Worm (Caenorhabditis elegans) whole organism, L3 larva: Measurements from ENCODE around the gene ceh-62.

Source experiments
- R02D3.7 ChIP-seq: fragments of 150-350 bp; optimal IDR thresholded peaks from 2 replicates; lab custom pipeline; 2014; ENCODE audit warnings: missing biosample characterization, missing genetic modification characterization
- ZK546.5 ChIP-seq: sonication (generic microtip); optimal IDR thresholded peaks from 2 replicates; lab custom pipeline; 2017; ENCODE audit warnings: missing biosample characterization, missing genetic modification characterization
- aly-2 ChIP-seq: fragments of 150-350 bp; optimal IDR thresholded peaks from 2 replicates; lab custom pipeline; 2014; ENCODE audit warnings: missing biosample characterization, missing genetic modification characterization
- ama-1 ChIP-seq: fragments of 150-350 bp; optimal IDR thresholded peaks from 2 replicates; lab custom pipeline; 2018
- ceh-16 ChIP-seq: sonication (generic microtip); optimal IDR thresholded peaks from 2 replicates; lab custom pipeline; 2017; ENCODE audit warnings: missing biosample characterization, missing genetic modification characterization
- ceh-28 ChIP-seq: fragments of 150-350 bp; optimal IDR thresholded peaks from 2 replicates; lab custom pipeline; 2014; ENCODE audit warnings: missing biosample characterization, missing genetic modification reagents, missing genetic modification characterization
- ceh-82 ChIP-seq: fragments of 150-350 bp; optimal IDR thresholded peaks from 2 replicates; lab custom pipeline; 2014; ENCODE audit warnings: missing biosample characterization, missing genetic modification characterization
- ceh-9 ChIP-seq: sonication (generic microtip); optimal IDR thresholded peaks from 2 replicates; lab custom pipeline; 2018; ENCODE audit warnings: missing biosample characterization, missing genetic modification characterization
- daf-12 ChIP-seq: fragments of 150-350 bp; optimal IDR thresholded peaks from 2 replicates; lab custom pipeline; 2014; ENCODE audit warnings: missing biosample characterization, missing genetic modification reagents, missing genetic modification characterization
- elt-1 ChIP-seq: fragments of 150-350 bp; optimal IDR thresholded peaks from 2 replicates; lab custom pipeline; 2014; ENCODE audit warnings: missing biosample characterization, missing genetic modification characterization
- elt-2 ChIP-seq: sonication (generic microtip); optimal IDR thresholded peaks from 2 replicates; lab custom pipeline; 2016; ENCODE audit warnings: missing genetic modification reagents, mild to moderate bottlenecking, missing genetic modification characterization, missing compliant biosample characterization
- elt-3 ChIP-seq, 3 experiments: fragments of 150-350 bp in 1 of 3; sonication (generic microtip) in 2 of 3; optimal IDR thresholded peaks; 2 replicates in 2 of 3; 4 replicates in 1 of 3; lab custom pipeline; 2014 to 2017; ENCODE audit warnings: missing biosample characterization in 3 of 3, missing genetic modification characterization in 3 of 3
- eor-1 ChIP-seq, 2 experiments: fragments of 150-350 bp; optimal IDR thresholded peaks; 2 replicates each; lab custom pipeline; 2014 to 2018; ENCODE audit warnings: missing biosample characterization in 2 of 2, missing genetic modification characterization in 2 of 2
- fkh-10 ChIP-seq: sonication (generic microtip); optimal IDR thresholded peaks from 2 replicates; lab custom pipeline; 2017; ENCODE audit warnings: missing biosample characterization, missing genetic modification reagents, missing genetic modification characterization
- fkh-2 ChIP-seq: fragments of 150-350 bp; optimal IDR thresholded peaks from 2 replicates; lab custom pipeline; 2014; ENCODE audit warnings: missing biosample characterization, missing genetic modification reagents, missing genetic modification characterization
- fos-1 ChIP-seq: fragments of 150-350 bp; optimal IDR thresholded peaks from 2 replicates; lab custom pipeline; 2014; ENCODE audit warnings: missing biosample characterization, missing genetic modification characterization
- hmg-11 ChIP-seq: sonication (generic microtip); optimal IDR thresholded peaks from 2 replicates; lab custom pipeline; 2016; ENCODE audit warnings: missing genetic modification characterization, missing compliant biosample characterization
- jun-1 ChIP-seq: fragments of 150-350 bp; optimal IDR thresholded peaks from 2 replicates; lab custom pipeline; 2014; ENCODE audit warnings: missing biosample characterization, missing genetic modification reagents, missing genetic modification characterization
- lin-15B ChIP-seq: fragments of 150-350 bp; optimal IDR thresholded peaks from 2 replicates; lab custom pipeline; 2014; ENCODE audit warnings: missing biosample characterization, missing genetic modification characterization
- lin-39 ChIP-seq: fragments of 150-350 bp; optimal IDR thresholded peaks from 2 replicates; lab custom pipeline; 2018; ENCODE audit warnings: missing biosample characterization, missing genetic modification reagents, missing genetic modification characterization
- lsy-12 ChIP-seq: sonication (generic microtip); optimal IDR thresholded peaks from 2 replicates; lab custom pipeline; 2016; ENCODE audit warnings: mild to moderate bottlenecking, missing genetic modification characterization, missing compliant biosample characterization
- mdl-1 ChIP-seq: fragments of 150-350 bp; optimal IDR thresholded peaks from 2 replicates; lab custom pipeline; 2014; ENCODE audit warnings: missing biosample characterization, missing genetic modification characterization
- mml-1 ChIP-seq: fragments of 150-350 bp; sonication (generic microtip); optimal IDR thresholded peaks from 3 replicates; lab custom pipeline; 2014; ENCODE audit warnings: missing biosample characterization, missing genetic modification characterization
- nfya-1 ChIP-seq: sonication (generic microtip); optimal IDR thresholded peaks from 2 replicates; lab custom pipeline; 2017; ENCODE audit warnings: missing genetic modification characterization, mild to moderate bottlenecking, missing compliant biosample characterization, antibody characterized with exemption, moderate library complexity; ENCODE audit not compliant: insufficient read depth
- nhr-11 ChIP-seq: fragments of 150-350 bp; optimal IDR thresholded peaks from 2 replicates; lab custom pipeline; 2014; ENCODE audit warnings: missing biosample characterization, missing genetic modification characterization
- nhr-12 ChIP-seq: fragments of 150-350 bp; optimal IDR thresholded peaks from 2 replicates; lab custom pipeline; 2014; ENCODE audit warnings: missing biosample characterization, missing genetic modification characterization
- nhr-23 ChIP-seq: fragments of 150-350 bp; optimal IDR thresholded peaks from 2 replicates; lab custom pipeline; 2014; ENCODE audit warnings: missing biosample characterization, missing genetic modification reagents, missing genetic modification characterization
- nhr-237 ChIP-seq: fragments of 150-350 bp; optimal IDR thresholded peaks from 2 replicates; lab custom pipeline; 2014; ENCODE audit warnings: missing biosample characterization, missing genetic modification characterization
- nhr-25 ChIP-seq: sonication (generic microtip); optimal IDR thresholded peaks from 2 replicates; lab custom pipeline; 2017; ENCODE audit warnings: missing biosample characterization, missing genetic modification characterization
- nhr-28 ChIP-seq: fragments of 150-350 bp; optimal IDR thresholded peaks from 2 replicates; lab custom pipeline; 2014; ENCODE audit warnings: missing biosample characterization, missing genetic modification characterization
- nhr-43 ChIP-seq: sonication (generic microtip); optimal IDR thresholded peaks from 2 replicates; lab custom pipeline; 2016; ENCODE audit warnings: mild to moderate bottlenecking, missing genetic modification characterization, missing compliant biosample characterization; ENCODE audit not compliant: poor library complexity, severe bottlenecking
- nhr-67 ChIP-seq: fragments of 150-350 bp; optimal IDR thresholded peaks from 2 replicates; lab custom pipeline; 2014; ENCODE audit warnings: missing biosample characterization, missing genetic modification characterization
- nhr-76 ChIP-seq: fragments of 150-350 bp; sonication (generic microtip); optimal IDR thresholded peaks from 5 replicates; lab custom pipeline; 2014; ENCODE audit warnings: missing biosample characterization, missing genetic modification characterization
- nhr-77 ChIP-seq: fragments of 150-350 bp; optimal IDR thresholded peaks from 2 replicates; lab custom pipeline; 2014; ENCODE audit warnings: missing biosample characterization, missing genetic modification characterization
- pha-4 ChIP-seq: fragments of 150-350 bp; optimal IDR thresholded peaks from 2 replicates; lab custom pipeline; 2014; ENCODE audit warnings: missing biosample characterization, missing genetic modification reagents, missing genetic modification characterization
- pqm-1 ChIP-seq: fragments of 150-350 bp; optimal IDR thresholded peaks from 2 replicates; lab custom pipeline; 2017; ENCODE audit warnings: missing biosample characterization, missing genetic modification characterization, inconsistent platforms
- sea-2 ChIP-seq: fragments of 150-350 bp; sonication (generic microtip); optimal IDR thresholded peaks from 4 replicates; lab custom pipeline; 2014; ENCODE audit warnings: missing biosample characterization, missing genetic modification reagents, missing genetic modification characterization
- skn-1 ChIP-seq: fragments of 150-350 bp; optimal IDR thresholded peaks from 2 replicates; lab custom pipeline; 2014; ENCODE audit warnings: missing biosample characterization, missing genetic modification characterization
- snpc-4 ChIP-seq: fragments of 150-350 bp; optimal IDR thresholded peaks from 2 replicates; lab custom pipeline; 2014; ENCODE audit warnings: missing biosample characterization, missing genetic modification characterization
- tbx-2 ChIP-seq: sonication (generic microtip); optimal IDR thresholded peaks from 2 replicates; lab custom pipeline; 2016; ENCODE audit warnings: mild to moderate bottlenecking, missing genetic modification characterization, missing compliant biosample characterization
- unc-62 ChIP-seq: fragments of 150-350 bp; sonication (generic microtip); optimal IDR thresholded peaks from 4 replicates; lab custom pipeline; 2014; ENCODE audit warnings: missing biosample characterization, missing genetic modification reagents, missing genetic modification characterization
- ztf-11 ChIP-seq: fragments of 150-350 bp; optimal IDR thresholded peaks from 2 replicates; lab custom pipeline; 2014; ENCODE audit warnings: missing biosample characterization, missing genetic modification characterization
- ztf-4 ChIP-seq: fragments of 150-350 bp; optimal IDR thresholded peaks from 2 replicates; lab custom pipeline; 2014; ENCODE audit warnings: missing biosample characterization, missing genetic modification characterization

ceh-62 gene

DNA sequence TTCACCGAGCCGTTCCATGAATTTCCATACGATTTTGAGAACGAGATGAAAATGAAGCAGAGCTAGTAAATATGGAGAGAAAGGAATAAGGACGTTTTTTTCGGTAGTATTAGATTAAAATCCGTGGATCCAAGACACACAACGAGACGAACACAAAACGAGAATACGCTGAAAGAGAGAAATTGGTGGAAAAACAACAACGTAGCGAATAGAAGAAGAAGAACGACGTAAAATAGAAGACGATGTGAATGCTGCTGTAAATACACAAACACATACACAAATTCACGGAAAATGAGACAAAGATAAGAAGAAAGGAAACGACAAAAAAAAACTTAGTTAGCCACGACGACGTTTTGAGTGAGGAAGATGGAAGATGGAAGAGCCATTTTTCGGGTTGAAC is 29.2 kb downstream of the ceh-62 start:
- no peak for TF ChIP-seq nhr-28 (tag; lab: Kevin White, UChicago)
- TF ChIP-seq mml-1 (tag; lab: Kevin White, UChicago): no peak
- no peak for TF ChIP-seq ceh-16 (tag; lab: Kevin White, UChicago)
- TF ChIP-seq ZK546.5: no peak
- no peak for TF ChIP-seq lin-39 (tag; lab: Kevin White, UChicago)
- TF ChIP-seq, all 47 proteins: peak for 0

DNA sequence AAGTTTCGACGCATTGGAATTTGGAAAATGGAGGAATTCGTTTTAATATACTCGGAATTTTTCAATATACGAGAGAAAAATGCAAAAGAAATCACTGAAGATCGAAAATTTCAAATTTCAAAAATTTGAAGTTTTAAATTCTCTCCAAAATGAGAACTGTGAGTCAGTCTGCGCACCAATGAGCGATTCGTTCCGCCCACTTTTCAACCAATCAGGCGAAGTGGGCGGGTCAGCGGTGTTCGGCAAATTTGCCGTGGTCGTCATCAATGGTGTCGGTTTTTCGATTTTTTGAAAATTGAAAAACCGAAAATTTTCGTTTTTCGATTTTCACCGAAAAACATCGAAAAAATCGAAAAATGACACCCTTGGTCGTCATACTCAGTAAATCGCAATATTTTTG is 33.0 kb downstream of the ceh-62 start:
- peak; percentile 73 for TF ChIP-seq nfya-1
- TF ChIP-seq nhr-23 (tag; lab: Kevin White, UChicago): no peak

DNA sequence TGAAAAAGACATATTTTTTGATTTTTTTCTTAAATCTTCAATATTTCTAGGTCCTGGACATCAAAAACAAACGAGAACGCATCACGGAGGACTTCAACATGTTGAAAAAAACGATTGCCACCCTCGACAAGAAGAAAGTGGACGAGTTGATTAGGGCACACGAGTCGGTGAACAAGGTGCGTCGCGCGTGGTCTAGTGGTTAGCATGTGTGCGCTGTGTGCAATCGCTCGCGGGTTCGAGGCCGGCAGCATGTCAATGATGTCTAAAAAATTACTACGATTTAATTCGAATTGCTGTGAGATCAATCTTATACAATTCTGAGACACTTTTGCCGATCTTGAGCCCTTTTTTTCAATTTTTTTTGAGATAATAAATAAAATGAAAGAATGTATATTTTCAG is 34.5 kb downstream of the ceh-62 start:
- TF ChIP-seq fos-1 (tag; lab: Kevin White, UChicago) (no peak), aly-2 (tag; lab: Kevin White, UChicago) (no peak), hmg-11 (tag; lab: Kevin White, UChicago) (peak; percentile 90), fkh-2 (tag; lab: Kevin White, UChicago) (no peak), sea-2 (GFP tag; lab: Kevin White, UChicago) (no peak), nhr-23 (tag; lab: Kevin White, UChicago) (peak; percentile 44), nhr-43 (tag; lab: Kevin White, UChicago) (peak; percentile 83), lin-39 (tag; lab: Kevin White, UChicago) (peak; percentile 94), mdl-1 (no peak), nhr-67 (tag; lab: Kevin White, UChicago) (no peak), elt-1 (tag; lab: Kevin White, UChicago) (no peak), snpc-4 (tag; lab: Kevin White, UChicago) (peak; percentile 20), nhr-237 (no peak), mml-1 (tag; lab: Kevin White, UChicago) (no peak), elt-3 (tag; optimal IDR thresholded peaks at IDR 0.05; lab: Kevin White, UChicago) (peak in 1 of 3 experiments; percentile 81), eor-1 (tag; optimal IDR thresholded peaks at IDR 0.05; lab: Kevin White, UChicago) (no peak), fkh-10 (GFP tag; lab: Kevin White, UChicago) (peak; percentile 8), nhr-77 (tag; lab: Kevin White, UChicago) (peak; percentile 77), lin-15B (tag; lab: Kevin White, UChicago) (peak; percentile 45), nhr-25 (tag; lab: Kevin White, UChicago) (peak; percentile 71), ceh-16 (tag; lab: Kevin White, UChicago) (no peak), elt-2 (peak; percentile 58), lsy-12 (peak; percentile 74), nhr-12 (tag; lab: Kevin White, UChicago) (no peak), ztf-11 (peak; percentile 28), nhr-76 (tag; lab: Kevin White, UChicago) (no peak), nhr-28 (tag; lab: Kevin White, UChicago) (no peak), pha-4 (tag; lab: Kevin White, UChicago) (peak; percentile 78), daf-12 (tag; lab: Kevin White, UChicago) (no peak), R02D3.7 (tag; lab: Kevin White, UChicago) (peak; percentile 43), pqm-1 (tag; lab: Kevin White, UChicago) (peak; percentile 36), skn-1 (tag; lab: Kevin White, UChicago) (peak; percentile 12), unc-62 (peak; percentile 40), ama-1 (lab: Kevin White, UChicago) (peak; percentile 52), jun-1 (tag; lab: Kevin White, UChicago) (peak; percentile 72), tbx-2 (tag; lab: Kevin White, UChicago) (peak; percentile 62), ceh-82 (tag; lab: Kevin White, UChicago) (no peak), ztf-4 (peak; percentile 68), ceh-9 (tag; lab: Kevin White, UChicago) (no peak), nfya-1 (peak; percentile 79), ceh-28 (tag; lab: Kevin White, UChicago) (no peak), nhr-11 (tag; lab: Kevin White, UChicago) (peak; percentile 46)
